Worm (Caenorhabditis elegans): ENCODE data around the gene D2024.4.

Gene D2024.4

ce11 chrIV:7190409-7190808 lies 40.6 kb upstream of the D2024.4 start:
- no peak for TF ChIP-seq ZK546.5 (tag; optimal IDR thresholded peaks at IDR 0.05)
- no peak for TF ChIP-seq nhr-43 (tag; optimal IDR thresholded peaks at IDR 0.05; ENCODE audit: poor library complexity, severe bottlenecking)
- TF ChIP-seq ceh-28 (tag; optimal IDR thresholded peaks at IDR 0.05), result peak; percentile 18
- no peak for TF ChIP-seq egl-27 (tag; optimal IDR thresholded peaks at IDR 0.05)
- TF ChIP-seq nfya-1 (tag; optimal IDR thresholded peaks at IDR 0.05; ENCODE audit: insufficient read depth), result no peak
- TF ChIP-seq nhr-28 (tag; optimal IDR thresholded peaks at IDR 0.05), result no peak
- no peak for TF ChIP-seq nhr-67 (tag; optimal IDR thresholded peaks at IDR 0.05)
- no peak for TF ChIP-seq pha-4 (tag; optimal IDR thresholded peaks at IDR 0.05)
- no peak for TF ChIP-seq snpc-4 (tag; optimal IDR thresholded peaks at IDR 0.05)
- no peak for TF ChIP-seq tbx-2 (tag; optimal IDR thresholded peaks at IDR 0.05)
- no peak for TF ChIP-seq lin-39 (tag; optimal IDR thresholded peaks at IDR 0.05)
- TF ChIP-seq lsy-12 (tag; optimal IDR thresholded peaks at IDR 0.05), result no peak
- no peak for TF ChIP-seq eor-1 (tag; optimal IDR thresholded peaks at IDR 0.05)
- no peak for TF ChIP-seq nhr-12 (tag; optimal IDR thresholded peaks at IDR 0.05)
- TF ChIP-seq jun-1 (tag; optimal IDR thresholded peaks at IDR 0.05), result peak; percentile 77
- TF ChIP-seq daf-12 (tag; optimal IDR thresholded peaks at IDR 0.05), result no peak
- no peak for TF ChIP-seq ama-1 (optimal IDR thresholded peaks at IDR 0.05)
- no peak for TF ChIP-seq unc-39 (tag; optimal IDR thresholded peaks at IDR 0.05)
- no peak for TF ChIP-seq egl-5 (tag; optimal IDR thresholded peaks at IDR 0.05)
- TF ChIP-seq nhr-76 (tag; optimal IDR thresholded peaks at IDR 0.05), result no peak
- TF ChIP-seq fos-1 (tag; optimal IDR thresholded peaks at IDR 0.05), result no peak
- no peak for TF ChIP-seq nhr-237 (tag; optimal IDR thresholded peaks at IDR 0.05)
- TF ChIP-seq elt-2 (tag; optimal IDR thresholded peaks at IDR 0.05), result peak; percentile 94
- TF ChIP-seq aly-2 (tag; optimal IDR thresholded peaks at IDR 0.05), result no peak
- TF ChIP-seq ztf-11 (tag; optimal IDR thresholded peaks at IDR 0.05), result no peak
- no peak for TF ChIP-seq hmg-11 (tag; optimal IDR thresholded peaks at IDR 0.05)
- TF ChIP-seq pqm-1 (tag; optimal IDR thresholded peaks at IDR 0.05), result peak; percentile 94
- no peak for TF ChIP-seq R02D3.7 (tag; optimal IDR thresholded peaks at IDR 0.05)
- TF ChIP-seq nhr-23 (tag; optimal IDR thresholded peaks at IDR 0.05), result no peak
- no peak for TF ChIP-seq ceh-9 (tag; optimal IDR thresholded peaks at IDR 0.05)
- TF ChIP-seq skn-1 (tag; optimal IDR thresholded peaks at IDR 0.05), result no peak
- TF ChIP-seq sea-2 (GFP tag; optimal IDR thresholded peaks at IDR 0.05), result no peak
- TF ChIP-seq nhr-25 (tag; optimal IDR thresholded peaks at IDR 0.05), result no peak
- TF ChIP-seq nhr-77 (tag; optimal IDR thresholded peaks at IDR 0.05), result no peak
- no peak for TF ChIP-seq lin-15B (tag; optimal IDR thresholded peaks at IDR 0.05)
- TF ChIP-seq elt-3 (tag; optimal IDR thresholded peaks at IDR 0.05), result peak in 1 of 3 experiments; percentile 21

- TF ChIP-seq nhr-23 (tag; optimal IDR thresholded peaks at IDR 0.05) (no peak), fkh-2 (tag; optimal IDR thresholded peaks at IDR 0.05) (no peak), nhr-76 (tag; optimal IDR thresholded peaks at IDR 0.05) (no peak), nhr-237 (tag; optimal IDR thresholded peaks at IDR 0.05) (no peak), lin-39 (tag; optimal IDR thresholded peaks at IDR 0.05) (no peak), daf-12 (tag; optimal IDR thresholded peaks at IDR 0.05) (no peak), sea-2 (GFP tag; optimal IDR thresholded peaks at IDR 0.05) (no peak), fos-1 (tag; optimal IDR thresholded peaks at IDR 0.05) (no peak), unc-62 (GFP tag; optimal IDR thresholded peaks at IDR 0.05) (no peak), ceh-9 (tag; optimal IDR thresholded peaks at IDR 0.05) (no peak), elt-3 (tag; optimal IDR thresholded peaks at IDR 0.05) (no peak), pqm-1 (tag; optimal IDR thresholded peaks at IDR 0.05) (no peak), pha-4 (tag; optimal IDR thresholded peaks at IDR 0.05) (no peak), elt-2 (tag; optimal IDR thresholded peaks at IDR 0.05) (no peak)
Measured at ce11 chrIV:7191745-7192144, 39.3 kb upstream of the D2024.4 start, which contains the start of gene R13A1.5. R13A1.5 (minus strand) TSS chrIV:7191845.

ce11 chrIV:7195734-7196133 lies 35.3 kb upstream of the D2024.4 start, which contains the start of gene best-16:
best-16 (minus strand) TSS chrIV:7195834.
- TF ChIP-seq unc-39 (tag; optimal IDR thresholded peaks at IDR 0.05) (no peak), ceh-28 (tag; optimal IDR thresholded peaks at IDR 0.05) (no peak), egl-5 (tag; optimal IDR thresholded peaks at IDR 0.05) (no peak), lin-39 (tag; optimal IDR thresholded peaks at IDR 0.05) (no peak), elt-3 (tag; optimal IDR thresholded peaks at IDR 0.05) (no peak), pha-4 (tag; optimal IDR thresholded peaks at IDR 0.05) (no peak), eor-1 (tag; optimal IDR thresholded peaks at IDR 0.05) (no peak), nhr-28 (tag; optimal IDR thresholded peaks at IDR 0.05) (no peak), unc-62 (GFP tag; optimal IDR thresholded peaks at IDR 0.05) (no peak), pqm-1 (tag; optimal IDR thresholded peaks at IDR 0.05) (no peak), hmg-11 (tag; optimal IDR thresholded peaks at IDR 0.05) (no peak), nhr-25 (tag; optimal IDR thresholded peaks at IDR 0.05) (no peak), fkh-2 (tag; optimal IDR thresholded peaks at IDR 0.05) (no peak), R02D3.7 (tag; optimal IDR thresholded peaks at IDR 0.05) (no peak), lin-15B (tag; optimal IDR thresholded peaks at IDR 0.05) (no peak), skn-1 (tag; optimal IDR thresholded peaks at IDR 0.05) (no peak), nhr-67 (tag; optimal IDR thresholded peaks at IDR 0.05) (no peak)
